Worm (Caenorhabditis elegans) whole organism, L4 larva: ENCODE results near the gene ctsa-1.2.

Experiments
- D1046.2 ChIP-seq: fragments of 200-800 bp; sonication (Bioruptor generic); IDR thresholded peaks from 2 replicates; pipeline ENCODE4 v1.3.6; 2022; ENCODE audit warnings: missing genetic modification characterization, missing compliant biosample characterization
- F10B5.3 ChIP-seq: sonication (generic microtip); optimal IDR thresholded peaks from 2 replicates; lab custom pipeline; 2016; ENCODE audit warnings: mild to moderate bottlenecking, missing genetic modification characterization, missing compliant biosample characterization
- F49E8.2 ChIP-seq: sonication (generic microtip); optimal IDR thresholded peaks from 2 replicates; lab custom pipeline; 2016; ENCODE audit warnings: missing compliant biosample characterization, mild to moderate bottlenecking, missing genetic modification characterization, borderline replicate concordance
- Y5F2A.4 ChIP-seq: fragments of 200-800 bp; sonication (Bioruptor generic); optimal IDR thresholded peaks from 2 replicates; lab custom pipeline; 2018; ENCODE audit warnings: mild to moderate bottlenecking, missing genetic modification characterization, missing compliant biosample characterization
- arid-1 ChIP-seq: fragments of 200-800 bp; sonication (Bioruptor generic); conservative IDR thresholded peaks from 2 replicates; pipeline ENCODE4 v1.3.6; 2022; ENCODE audit warnings: missing genetic modification reagents, missing genetic modification characterization, missing compliant biosample characterization
- ceh-20 ChIP-seq: fragments of 200-800 bp; sonication (Bioruptor generic); IDR thresholded peaks from 2 replicates; pipeline ENCODE4 v1.3.6; 2022; ENCODE audit warnings: missing genetic modification reagents, missing genetic modification characterization, missing compliant biosample characterization
- ceh-32 ChIP-seq: sonication (generic microtip); optimal IDR thresholded peaks from 2 replicates; lab custom pipeline; 2016; ENCODE audit warnings: mild to moderate bottlenecking, missing genetic modification characterization, missing compliant biosample characterization; ENCODE audit not compliant: poor library complexity
- ceh-44 ChIP-seq: fragments of 200-800 bp; sonication (Bioruptor generic); IDR thresholded peaks from 2 replicates; pipeline ENCODE4 v1.3.6; 2022; ENCODE audit warnings: missing genetic modification reagents, missing genetic modification characterization, missing compliant biosample characterization
- ceh-82 ChIP-seq: sonication (generic microtip); optimal IDR thresholded peaks from 2 replicates; lab custom pipeline; 2017; ENCODE audit warnings: missing biosample characterization, missing genetic modification characterization
- cey-2 ChIP-seq: sonication (generic microtip); optimal IDR thresholded peaks from 3 replicates; lab custom pipeline; 2017; ENCODE audit warnings: missing genetic modification characterization, mild to moderate bottlenecking, missing compliant biosample characterization, antibody characterized with exemption, borderline replicate concordance; ENCODE audit not compliant: insufficient read depth
- daf-19 ChIP-seq: fragments of 200-800 bp; sonication (Bioruptor generic); conservative IDR thresholded peaks from 2 replicates; pipeline ENCODE4 v1.3.6; 2022; ENCODE audit warnings: missing genetic modification characterization, missing compliant biosample characterization
- daf-8 ChIP-seq: fragments of 200-800 bp; sonication (Bioruptor generic); IDR thresholded peaks from 2 replicates; pipeline ENCODE4 v1.3.6; 2022; ENCODE audit warnings: missing genetic modification characterization, missing compliant biosample characterization
- dmd-6 ChIP-seq: fragments of 200-800 bp; sonication (Bioruptor generic); IDR thresholded peaks from 2 replicates; pipeline ENCODE4 v1.3.6; 2022; ENCODE audit warnings: missing genetic modification reagents, missing genetic modification characterization, missing compliant biosample characterization
- dmd-9 ChIP-seq: fragments of 200-800 bp; sonication (Bioruptor generic); IDR thresholded peaks from 2 replicates; pipeline ENCODE4 v1.3.6; 2022; ENCODE audit warnings: missing genetic modification reagents, missing genetic modification characterization, missing compliant biosample characterization
- dpl-1 ChIP-seq: fragments of 150-350 bp; optimal IDR thresholded peaks from 2 replicates; lab custom pipeline; 2014; ENCODE audit warnings: missing biosample characterization, missing genetic modification reagents, missing genetic modification characterization
- duxl-1 ChIP-seq: sonication (generic microtip); optimal IDR thresholded peaks from 2 replicates; lab custom pipeline; 2016; ENCODE audit warnings: mild to moderate bottlenecking, missing genetic modification characterization, moderate library complexity, missing compliant biosample characterization; ENCODE audit not compliant: poor library complexity
- dve-1 ChIP-seq: sonication (generic microtip); optimal IDR thresholded peaks from 2 replicates; lab custom pipeline; 2017; ENCODE audit warnings: antibody characterized with exemption, mild to moderate bottlenecking, missing genetic modification characterization, missing compliant biosample characterization; ENCODE audit not compliant: insufficient read depth
- fkh-10 ChIP-seq: fragments of 150-350 bp; optimal IDR thresholded peaks from 2 replicates; lab custom pipeline; 2014; ENCODE audit warnings: missing biosample characterization, missing genetic modification reagents, missing genetic modification characterization
- fos-1 ChIP-seq: fragments of 150-350 bp; optimal IDR thresholded peaks from 2 replicates; lab custom pipeline; 2014; ENCODE audit warnings: missing biosample characterization, missing genetic modification characterization
- gei-8 ChIP-seq: fragments of 200-800 bp; sonication (Bioruptor generic); optimal IDR thresholded peaks from 2 replicates; lab custom pipeline; 2018; ENCODE audit warnings: mild to moderate bottlenecking, missing genetic modification characterization, missing compliant biosample characterization
- hlh-11 ChIP-seq: fragments of 200-800 bp; sonication (Bioruptor generic); optimal IDR thresholded peaks from 2 replicates; lab custom pipeline; 2018; ENCODE audit warnings: mild to moderate bottlenecking, missing genetic modification characterization, missing compliant biosample characterization
- hmg-1.1 ChIP-seq: fragments of 200-800 bp; sonication (Bioruptor generic); IDR thresholded peaks from 2 replicates; pipeline ENCODE4 v1.3.6; 2022; ENCODE audit warnings: missing genetic modification reagents, missing genetic modification characterization, missing compliant biosample characterization
- lim-7 ChIP-seq: fragments of 200-800 bp; sonication (Bioruptor generic); IDR thresholded peaks from 2 replicates; pipeline ENCODE4 v1.3.6; 2022; ENCODE audit warnings: missing genetic modification characterization, missing compliant biosample characterization
- lin-1 ChIP-seq: fragments of 200-800 bp; sonication (Bioruptor generic); IDR thresholded peaks from 2 replicates; pipeline ENCODE4 v1.3.6; 2022; ENCODE audit warnings: missing genetic modification reagents, missing genetic modification characterization, missing compliant biosample characterization
- lin-15B ChIP-seq: fragments of 150-350 bp; sonication (generic microtip); optimal IDR thresholded peaks from 3 replicates; lab custom pipeline; 2014; ENCODE audit warnings: missing biosample characterization, missing genetic modification characterization
- lin-38 ChIP-seq: fragments of 200-800 bp; sonication (Bioruptor generic); IDR thresholded peaks from 2 replicates; pipeline ENCODE4 v1.3.6; 2022; ENCODE audit warnings: missing genetic modification reagents, missing genetic modification characterization, missing compliant biosample characterization
- lsy-2 ChIP-seq, 2 experiments: fragments of 150-350 bp in 1 of 2; sonication (generic microtip) in 1 of 2; optimal IDR thresholded peaks; 2 replicates each; lab custom pipeline; 2014 to 2017; ENCODE audit warnings: missing biosample characterization in 2 of 2, missing genetic modification characterization in 2 of 2
- madf-5 ChIP-seq, 2 experiments: fragments of 200-800 bp; sonication (Bioruptor generic); IDR thresholded peaks; 2 replicates each; pipeline ENCODE4 v1.3.6; 2022; ENCODE audit warnings: missing compliant biosample characterization in 2 of 2, missing genetic modification characterization in 2 of 2
- mdl-1 ChIP-seq, 2 experiments: fragments of 150-350 bp in 1 of 2; sonication (generic microtip) in 1 of 2; optimal IDR thresholded peaks; 2 replicates each; lab custom pipeline; 2014 to 2017; ENCODE audit warnings: missing biosample characterization in 2 of 2, missing genetic modification characterization in 2 of 2
- mdt-29 ChIP-seq: fragments of 200-800 bp; sonication (Bioruptor generic); IDR thresholded peaks from 2 replicates; pipeline ENCODE4 v1.3.6; 2022; ENCODE audit warnings: missing genetic modification reagents, missing genetic modification characterization, missing compliant biosample characterization
- mes-2 ChIP-seq: sonication (generic microtip); optimal IDR thresholded peaks from 2 replicates; lab custom pipeline; 2016; ENCODE audit warnings: missing genotype, mild to moderate bottlenecking, missing genetic modification characterization, missing compliant biosample characterization; ENCODE audit not compliant: poor library complexity, severe bottlenecking
- nhr-102 ChIP-seq: sonication (generic microtip); optimal IDR thresholded peaks from 2 replicates; lab custom pipeline; 2016; ENCODE audit warnings: mild to moderate bottlenecking, missing genetic modification characterization, moderate library complexity, missing compliant biosample characterization
- nhr-11 ChIP-seq: fragments of 150-350 bp; optimal IDR thresholded peaks from 2 replicates; lab custom pipeline; 2014; ENCODE audit warnings: missing biosample characterization, missing genetic modification characterization
- nhr-111 ChIP-seq: fragments of 200-800 bp; sonication (Bioruptor generic); optimal IDR thresholded peaks from 2 replicates; lab custom pipeline; 2018; ENCODE audit warnings: mild to moderate bottlenecking, missing genetic modification characterization, missing compliant biosample characterization
- nhr-41 ChIP-seq: fragments of 200-800 bp; sonication (Bioruptor generic); IDR thresholded peaks from 2 replicates; pipeline ENCODE4 v1.3.6; 2022; ENCODE audit warnings: missing genetic modification reagents, missing genetic modification characterization, missing compliant biosample characterization
- nhr-48 ChIP-seq: sonication (generic microtip); optimal IDR thresholded peaks from 2 replicates; lab custom pipeline; 2016; ENCODE audit warnings: mild to moderate bottlenecking, missing genetic modification characterization, missing compliant biosample characterization
- nhr-6 ChIP-seq: fragments of 150-350 bp; optimal IDR thresholded peaks from 2 replicates; lab custom pipeline; 2014; ENCODE audit warnings: missing biosample characterization, missing genetic modification characterization
- nhr-77 ChIP-seq: fragments of 150-350 bp; optimal IDR thresholded peaks from 2 replicates; lab custom pipeline; 2014; ENCODE audit warnings: missing biosample characterization, missing genetic modification characterization
- pqm-1 ChIP-seq: sonication (generic microtip); optimal IDR thresholded peaks from 2 replicates; lab custom pipeline; 2017; ENCODE audit warnings: missing biosample characterization, missing genetic modification characterization
- rbr-2 ChIP-seq: sonication (generic microtip); optimal IDR thresholded peaks from 2 replicates; lab custom pipeline; 2016; ENCODE audit warnings: missing genotype, missing genetic modification characterization, missing compliant biosample characterization
- saeg-2 ChIP-seq: fragments of 200-800 bp; sonication (Bioruptor generic); IDR thresholded peaks from 2 replicates; pipeline ENCODE4 v1.3.6; 2022; ENCODE audit warnings: missing genetic modification reagents, missing genetic modification characterization, missing compliant biosample characterization
- sdz-12 ChIP-seq: fragments of 200-800 bp; sonication (Bioruptor generic); optimal IDR thresholded peaks from 2 replicates; lab custom pipeline; 2018; ENCODE audit warnings: mild to moderate bottlenecking, missing genetic modification characterization, missing compliant biosample characterization
- set-16 ChIP-seq: fragments of 200-800 bp; sonication (Bioruptor generic); IDR thresholded peaks from 2 replicates; pipeline ENCODE4 v1.3.6; 2022; ENCODE audit warnings: missing genetic modification reagents, missing genetic modification characterization, missing compliant biosample characterization
- snpc-1.2 ChIP-seq: fragments of 200-800 bp; sonication (Bioruptor generic); IDR thresholded peaks from 2 replicates; pipeline ENCODE4 v1.3.6; 2022; ENCODE audit warnings: missing genetic modification reagents, missing genetic modification characterization, missing compliant biosample characterization
- snpc-4 ChIP-seq: fragments of 150-350 bp; optimal IDR thresholded peaks from 2 replicates; lab custom pipeline; 2014; ENCODE audit warnings: missing biosample characterization, missing genetic modification characterization
- spr-1 ChIP-seq: sonication (generic microtip); optimal IDR thresholded peaks from 2 replicates; lab custom pipeline; 2016; ENCODE audit warnings: mild to moderate bottlenecking, missing genetic modification characterization, missing compliant biosample characterization
- unc-62 ChIP-seq, 3 experiments: fragments of 150-350 bp in 1 of 3; sonication (generic microtip); optimal IDR thresholded peaks in 2 of 3; peaks in 1 of 3; 1 replicate in 1 of 3; 2 replicates in 2 of 3; lab custom pipeline; 2014 to 2017; ENCODE audit warnings: missing biosample characterization in 3 of 3, missing genetic modification characterization in 3 of 3, missing genetic modification reagents in 3 of 3, missing genotype in 1 of 3
- vab-7 ChIP-seq: fragments of 200-800 bp; sonication (Bioruptor generic); IDR thresholded peaks from 2 replicates; pipeline ENCODE4 v1.3.6; 2022; ENCODE audit warnings: missing genetic modification reagents, missing genetic modification characterization, missing compliant biosample characterization
- zfp-2 ChIP-seq: sonication (generic microtip); optimal IDR thresholded peaks from 2 replicates; lab custom pipeline; 2016; ENCODE audit warnings: mild to moderate bottlenecking, missing genetic modification characterization, missing compliant biosample characterization

Gene ctsa-1.2

DNA sequence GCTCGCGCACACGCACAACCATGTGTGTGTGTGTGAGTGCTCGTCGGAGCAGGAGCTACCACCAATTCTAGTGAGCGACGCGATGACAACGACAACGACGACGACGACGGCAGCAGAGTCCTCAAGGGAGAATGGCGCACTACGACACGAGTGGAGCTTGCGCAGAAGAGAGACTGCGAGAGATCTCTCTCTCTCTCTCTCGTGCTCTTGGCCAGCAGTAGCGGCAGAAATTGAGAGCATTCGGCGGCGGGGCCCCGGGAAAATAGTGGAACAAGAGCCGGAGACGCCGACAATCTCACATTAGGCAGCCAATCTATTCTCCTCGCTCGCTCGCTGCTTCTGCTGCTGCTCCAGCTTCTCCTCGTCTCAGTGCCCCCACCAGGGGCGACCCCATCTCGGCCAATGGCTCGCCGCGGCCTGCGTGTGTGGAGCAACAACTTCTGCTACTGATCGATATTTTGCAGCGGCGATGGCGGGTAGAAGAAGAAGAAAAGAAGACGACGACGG, 7.7 kb downstream of the ctsa-1.2 start (continued):
- no peak for TF ChIP-seq nhr-111 (GFP tag; lab: Kevin White, UChicago)
- peak in 1 of 2 experiments; percentile 93 for TF ChIP-seq unc-62 (GFP tag; optimal IDR thresholded peaks at IDR 0.05 in 1 of 2; lab: Kevin White, UChicago)
- no peak for TF ChIP-seq unc-62 (tag; optimal IDR thresholded peaks at IDR 0.05; lab: Kevin White, UChicago)
- TF ChIP-seq F49E8.2 (tag; lab: Kevin White, UChicago), result no peak
- TF ChIP-seq lin-15B (tag; lab: Kevin White, UChicago), result no peak
- TF ChIP-seq duxl-1, result no peak
- no peak; the same call in 1 of the 2 replicates for TF ChIP-seq vab-7 (GFP tag; lab: Robert Waterston, UW)
- no peak for TF ChIP-seq ceh-44 (GFP tag; lab: Robert Waterston, UW)
- TF ChIP-seq lin-38 (GFP tag; lab: Robert Waterston, UW), result peak; percentile 47; the same call in 1 of the 2 replicates
- peak; percentile 53 for TF ChIP-seq spr-1 (tag; lab: Kevin White, UChicago)
- no peak for TF ChIP-seq nhr-41
- peak; percentile 35 for TF ChIP-seq nhr-102
- TF ChIP-seq ceh-20 (GFP tag; lab: Robert Waterston, UW), result peak; percentile 66
- TF ChIP-seq fos-1 (tag; lab: Kevin White, UChicago), result no peak
- TF ChIP-seq ceh-82 (tag; lab: Kevin White, UChicago), result no peak
- TF ChIP-seq ceh-32 (tag; lab: Kevin White, UChicago), result no peak
- 0 out of 2 replicates have a peak, but pooled peaks have one; percentile 27 for TF ChIP-seq D1046.2 (GFP tag; lab: Robert Waterston, UW)
- peak; percentile 18 for TF ChIP-seq nhr-48 (tag; lab: Kevin White, UChicago)
- no peak for TF ChIP-seq dve-1
- 0 out of 2 replicates have a peak, but pooled peaks have one; percentile 72 for TF ChIP-seq daf-8
- TF ChIP-seq snpc-1.2 (GFP tag; lab: Robert Waterston, UW), result no peak
- no peak for TF ChIP-seq dmd-9
- no peak for TF ChIP-seq daf-19 (GFP tag; lab: Robert Waterston, UW)
- 0 out of 4 replicates have a peak, but pooled peaks of 1 of the 2 experiments have one; percentile 16 for TF ChIP-seq madf-5 (GFP tag; IDR thresholded peaks at IDR 0.05; lab: Robert Waterston, UW)
- TF ChIP-seq F10B5.3 (tag; lab: Kevin White, UChicago), result no peak
- TF ChIP-seq rbr-2 (tag; lab: Kevin White, UChicago), result peak; percentile 85
- TF ChIP-seq pqm-1, result no peak
- peak; percentile 5 for TF ChIP-seq zfp-2
- no peak for TF ChIP-seq cey-2 (tag; lab: Kevin White, UChicago)
- no peak for TF ChIP-seq snpc-4 (tag; lab: Kevin White, UChicago)
- peak; percentile 84 for TF ChIP-seq fkh-10 (GFP tag; lab: Kevin White, UChicago)
- peak; percentile 83; the same call in 1 of the 2 replicates for TF ChIP-seq hmg-1.1 (GFP tag; lab: Robert Waterston, UW)
- no peak for TF ChIP-seq lim-7 (GFP tag; lab: Robert Waterston, UW)
- TF ChIP-seq mdl-1 (tag; optimal IDR thresholded peaks at IDR 0.05; lab: Kevin White, UChicago), result peak; percentile 5 to 73
- TF ChIP-seq set-16 (GFP tag; lab: Robert Waterston, UW), result peak; percentile 99
- no peak for TF ChIP-seq Y5F2A.4 (GFP tag; lab: Kevin White, UChicago)
- peak; percentile 39 for TF ChIP-seq gei-8
- no peak for TF ChIP-seq mdt-29
- peak; percentile 64 for TF ChIP-seq mes-2
- no peak for TF ChIP-seq saeg-2 (GFP tag; lab: Robert Waterston, UW)
- peak; percentile 55 for TF ChIP-seq hlh-11 (tag; lab: Kevin White, UChicago)
- no peak for TF ChIP-seq lin-1 (GFP tag; lab: Robert Waterston, UW)
- TF ChIP-seq lsy-2 (tag; optimal IDR thresholded peaks at IDR 0.05; lab: Kevin White, UChicago), result peak; percentile 46 to 59
- TF ChIP-seq arid-1 (GFP tag; lab: Robert Waterston, UW), result 0 out of 2 replicates have a peak, but pooled peaks have one; percentile 8
- no peak for TF ChIP-seq nhr-77 (tag; lab: Kevin White, UChicago)
- no peak for TF ChIP-seq sdz-12 (GFP tag; lab: Kevin White, UChicago)
- TF ChIP-seq dpl-1 (GFP tag; lab: Kevin White, UChicago), result no peak
- peak; percentile 21; the same call in 1 of the 2 replicates for TF ChIP-seq dmd-6 (GFP tag; lab: Robert Waterston, UW)
- TF ChIP-seq nhr-11 (tag; lab: Kevin White, UChicago), result peak; percentile 7
- TF ChIP-seq nhr-6 (tag; lab: Kevin White, UChicago), result peak; percentile 59
